Worm (Caenorhabditis elegans) whole organism, L2 larva: Measurements from ENCODE around the gene snx-13.

Experiments
- R02D3.7 ChIP-seq: fragments of 150-350 bp; optimal IDR thresholded peaks from 2 replicates; lab custom pipeline; 2014; ENCODE audit warnings: missing biosample characterization, missing genetic modification characterization
- blmp-1 ChIP-seq: sonication (generic microtip); optimal IDR thresholded peaks from 2 replicates; lab custom pipeline; 2017; ENCODE audit warnings: missing genetic modification characterization, mild to moderate bottlenecking, missing compliant biosample characterization, antibody characterized with exemption, moderate library complexity; ENCODE audit not compliant: insufficient read depth
- ceh-82 ChIP-seq: fragments of 150-350 bp; optimal IDR thresholded peaks from 2 replicates; lab custom pipeline; 2014; ENCODE audit warnings: missing biosample characterization, missing genetic modification characterization
- lsy-2 ChIP-seq, 2 experiments: fragments of 150-350 bp in 1 of 2; sonication (generic microtip) in 1 of 2; optimal IDR thresholded peaks; 2 replicates each; lab custom pipeline; 2014 to 2017; ENCODE audit warnings: missing biosample characterization in 2 of 2, missing genetic modification characterization in 2 of 2
- mab-5 ChIP-seq: fragments of 150-350 bp; optimal IDR thresholded peaks from 2 replicates; lab custom pipeline; 2014; ENCODE audit warnings: missing biosample characterization, missing genetic modification characterization
- nhr-12 ChIP-seq: fragments of 150-350 bp; optimal IDR thresholded peaks from 2 replicates; lab custom pipeline; 2014; ENCODE audit warnings: missing biosample characterization, missing genetic modification characterization
- nhr-237 ChIP-seq: fragments of 150-350 bp; optimal IDR thresholded peaks from 2 replicates; lab custom pipeline; 2014; ENCODE audit warnings: missing biosample characterization, missing genetic modification characterization
- unc-62 ChIP-seq: fragments of 150-350 bp; optimal IDR thresholded peaks from 2 replicates; lab custom pipeline; 2014; ENCODE audit warnings: missing biosample characterization, missing genetic modification reagents, missing genetic modification characterization
- zag-1 ChIP-seq: fragments of 150-350 bp; optimal IDR thresholded peaks from 2 replicates; lab custom pipeline; 2014; ENCODE audit warnings: missing biosample characterization, missing genetic modification characterization
- ztf-11 ChIP-seq: sonication (generic microtip); optimal IDR thresholded peaks from 2 replicates; lab custom pipeline; 2017; ENCODE audit warnings: missing biosample characterization, missing genetic modification characterization

ce11 chrIV:17039545-17039944 is 47.7 kb downstream of the snx-13 start, which contains the start of gene Y116A8C.19:
- no peak for TF ChIP-seq nhr-12 (tag; lab: Kevin White, UChicago)
- no peak for TF ChIP-seq R02D3.7 (tag; lab: Kevin White, UChicago)
- TF ChIP-seq lsy-2 (tag; optimal IDR thresholded peaks at IDR 0.05; lab: Kevin White, UChicago) = no peak
- TF ChIP-seq nhr-237 = no peak
- TF ChIP-seq ceh-82 (tag; lab: Kevin White, UChicago) = no peak
- TF ChIP-seq zag-1 (tag; lab: Kevin White, UChicago) = no peak
- TF ChIP-seq ztf-11 (tag; lab: Kevin White, UChicago) = no peak
- TF ChIP-seq blmp-1 (tag; lab: Kevin White, UChicago) = no peak
- no peak for TF ChIP-seq unc-62
- no peak for TF ChIP-seq mab-5
